Fruit fly (Drosophila melanogaster) whole organism, prepupa: ENCODE measurements around the gene CG17784.

Experiments
- CG16779 ChIP-seq: fragments of 200-800 bp; sonication (Bioruptor generic); optimal IDR thresholded peaks from 3 replicates; lab custom pipeline; 2017; ENCODE audit warnings: missing biosample characterization, mild to moderate bottlenecking, missing genetic modification characterization
- CG31627 ChIP-seq: fragments of 200-800 bp; sonication (Bioruptor generic); optimal IDR thresholded peaks from 3 replicates; lab custom pipeline; 2016; ENCODE audit warnings: missing biosample characterization, missing genetic modification characterization
- Hr39 ChIP-seq: fragments of 200-800 bp; sonication (Bioruptor generic); optimal IDR thresholded peaks from 2 replicates; lab custom pipeline; 2016; ENCODE audit warnings: missing biosample characterization, missing genetic modification characterization
- Met ChIP-seq: fragments of 200-800 bp; sonication (Bioruptor generic); optimal IDR thresholded peaks from 3 replicates; lab custom pipeline; 2016; ENCODE audit warnings: missing biosample characterization, missing genetic modification characterization
- eg ChIP-seq: fragments of 200-800 bp; sonication (Bioruptor generic); IDR thresholded peaks from 3 replicates; pipeline ENCODE4 v1.3.6; 2022; ENCODE audit warnings: missing biosample characterization, missing genetic modification characterization
- vri ChIP-seq: fragments of 200-800 bp; sonication (Bioruptor generic); optimal IDR thresholded peaks from 3 replicates; lab custom pipeline; 2016; ENCODE audit warnings: missing biosample characterization, mild to moderate bottlenecking, missing genetic modification characterization

DNA sequence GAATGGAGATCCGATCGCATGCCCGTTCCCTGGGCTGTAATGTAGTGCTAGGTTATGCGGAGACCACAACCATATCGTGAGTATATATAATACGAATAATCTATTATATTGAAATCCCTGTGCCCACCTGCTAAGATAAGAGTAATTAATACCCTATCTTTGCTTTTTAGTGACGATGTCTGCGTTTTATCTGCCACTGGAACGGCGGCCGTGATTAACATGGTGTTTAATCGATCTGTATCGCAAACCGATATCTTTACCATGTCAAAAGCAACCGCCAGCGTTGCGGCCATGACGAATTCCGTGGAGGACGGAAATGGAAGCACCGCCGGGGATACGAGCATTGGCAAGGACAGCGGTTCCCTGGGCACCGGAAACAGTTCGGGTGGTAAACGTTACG is 11.3 kb downstream of the CG17784 start:
- TF ChIP-seq vri (GFP tag; lab: Kevin White, UChicago), result no peak
- no peak for TF ChIP-seq Met (GFP tag; lab: Kevin White, UChicago)
- TF ChIP-seq Hr39 (GFP tag; lab: Kevin White, UChicago), result no peak
- no peak for TF ChIP-seq eg (GFP tag; lab: Robert Waterston, UW)
- TF ChIP-seq CG31627, result no peak
- TF ChIP-seq CG16779 (tag; lab: Kevin White, UChicago), result no peak
